Fruit fly (Drosophila melanogaster) whole organism, embryonic: ENCODE data around the gene CG14082.

ENCODE experiments used
- BEAF-32 ChIP-seq: fragments of 200-800 bp; sonication (Bioruptor generic); optimal IDR thresholded peaks from 3 replicates; lab custom pipeline; 2017; ENCODE audit warnings: missing biosample characterization, missing genetic modification characterization, mild to moderate bottlenecking, moderate library complexity, missing genetic modification reagents
- Bdp1 ChIP-seq: fragments of 200-800 bp; sonication (Bioruptor generic); optimal IDR thresholded peaks from 3 replicates; lab custom pipeline; 2016; ENCODE audit warnings: missing biosample characterization, missing genetic modification characterization
- Bteb2 ChIP-seq: fragments of 200-800 bp; sonication (Bioruptor generic); optimal IDR thresholded peaks from 2 replicates; lab custom pipeline; 2016; ENCODE audit warnings: missing biosample characterization, missing genetic modification characterization
- CG10979 ChIP-seq: fragments of 200-800 bp; sonication (Bioruptor generic); optimal IDR thresholded peaks from 2 replicates; lab custom pipeline; 2018; ENCODE audit warnings: missing biosample characterization, mild to moderate bottlenecking, missing genetic modification characterization, moderate library complexity
- CG11456 ChIP-seq: fragments of 200-800 bp; sonication (Bioruptor generic); IDR thresholded peaks from 3 replicates; pipeline ENCODE4 v1.3.6; 2022; ENCODE audit warnings: missing biosample characterization, missing genetic modification characterization
- CG11504 ChIP-seq: fragments of 200-800 bp; sonication (Bioruptor generic); optimal IDR thresholded peaks from 3 replicates; lab custom pipeline; 2019; ENCODE audit warnings: missing biosample characterization, mild to moderate bottlenecking, missing genetic modification characterization, moderate library complexity
- CG14710 ChIP-seq: fragments of 200-800 bp; sonication (Bioruptor generic); optimal IDR thresholded peaks from 3 replicates; lab custom pipeline; 2019; ENCODE audit warnings: missing biosample characterization, mild to moderate bottlenecking, missing genetic modification characterization, moderate library complexity
- CG15514 ChIP-seq: fragments of 200-800 bp; sonication (Bioruptor generic); optimal IDR thresholded peaks from 3 replicates; lab custom pipeline; 2017; ENCODE audit warnings: missing biosample characterization, missing genetic modification characterization, mild to moderate bottlenecking, moderate library complexity, missing genetic modification reagents
- CG17361 ChIP-seq: fragments of 200-800 bp; sonication (Bioruptor generic); IDR thresholded peaks from 3 replicates; pipeline ENCODE4 v1.3.6; 2022; ENCODE audit warnings: missing biosample characterization, missing genetic modification characterization
- CG2712 ChIP-seq: fragments of 200-800 bp; optimal IDR thresholded peaks from 3 replicates; lab custom pipeline; 2019; ENCODE audit warnings: missing biosample characterization, mild to moderate bottlenecking, missing genetic modification characterization, moderate library complexity
- CG33557 ChIP-seq: fragments of 200-800 bp; sonication (Bioruptor generic); optimal IDR thresholded peaks from 2 replicates; lab custom pipeline; 2019; ENCODE audit warnings: missing biosample characterization, mild to moderate bottlenecking, missing genetic modification characterization, moderate library complexity
- CG3995 ChIP-seq: fragments of 200-800 bp; sonication (Bioruptor generic); optimal IDR thresholded peaks from 3 replicates; lab custom pipeline; 2016; ENCODE audit warnings: missing biosample characterization, missing genetic modification characterization
- CG4404 ChIP-seq: fragments of 200-800 bp; sonication (Bioruptor generic); IDR thresholded peaks from 2 replicates; pipeline ENCODE4 v1.3.6; 2022; ENCODE audit warnings: missing biosample characterization, missing genetic modification characterization
- CG4707 ChIP-seq: fragments of 200-800 bp; sonication (Bioruptor generic); optimal IDR thresholded peaks from 2 replicates; lab custom pipeline; 2018; ENCODE audit warnings: missing biosample characterization, mild to moderate bottlenecking, missing genetic modification characterization, moderate library complexity
- CG5245 ChIP-seq: fragments of 200-800 bp; sonication (Bioruptor generic); optimal IDR thresholded peaks from 3 replicates; lab custom pipeline; 2016; ENCODE audit warnings: missing biosample characterization, missing genetic modification characterization
- CG6683 ChIP-seq: fragments of 200-800 bp; sonication (Bioruptor generic); optimal IDR thresholded peaks from 2 replicates; lab custom pipeline; 2017; ENCODE audit warnings: missing biosample characterization, mild to moderate bottlenecking, missing genetic modification characterization, missing genetic modification reagents
- CG7357 ChIP-seq: fragments of 200-800 bp; sonication (Bioruptor generic); IDR thresholded peaks from 3 replicates; pipeline ENCODE4 v1.3.6; 2022; ENCODE audit warnings: missing biosample characterization, missing genetic modification characterization
- CG7839 ChIP-seq: fragments of 200-800 bp; sonication (Bioruptor generic); optimal IDR thresholded peaks from 3 replicates; lab custom pipeline; 2018; ENCODE audit warnings: missing biosample characterization, mild to moderate bottlenecking, missing genetic modification characterization, moderate library complexity
- CG7928 ChIP-seq: fragments of 200-800 bp; sonication (Bioruptor generic); optimal IDR thresholded peaks from 2 replicates; lab custom pipeline; 2017; ENCODE audit warnings: missing biosample characterization, mild to moderate bottlenecking, missing genetic modification characterization
- CG9437 ChIP-seq: fragments of 200-800 bp; sonication (Bioruptor generic); optimal IDR thresholded peaks from 2 replicates; lab custom pipeline; 2018; ENCODE audit warnings: missing biosample characterization, mild to moderate bottlenecking, missing genetic modification characterization
- Elba2 ChIP-seq: fragments of 200-800 bp; sonication (Bioruptor generic); optimal IDR thresholded peaks from 3 replicates; lab custom pipeline; 2016; ENCODE audit warnings: missing biosample characterization, missing genetic modification characterization
- H2.0 ChIP-seq: fragments of 200-800 bp; sonication (Bioruptor generic); IDR thresholded peaks from 2 replicates; pipeline ENCODE4 v1.3.6; 2022; ENCODE audit warnings: missing biosample characterization, missing genetic modification characterization
- Med ChIP-seq: fragments of 200-800 bp; sonication (Bioruptor generic); peaks from one replicate; lab custom pipeline; 2016; ENCODE audit warnings: missing biosample characterization, missing genetic modification characterization, mild to moderate bottlenecking, inconsistent platforms, moderate library complexity
- NFAT ChIP-seq: fragments of 200-800 bp; sonication (Bioruptor generic); IDR thresholded peaks from 2 replicates; pipeline ENCODE4 v1.3.6; 2022; ENCODE audit warnings: missing biosample characterization, missing genetic modification characterization
- Oli ChIP-seq: fragments of 200-800 bp; sonication (Bioruptor generic); optimal IDR thresholded peaks from 2 replicates; lab custom pipeline; 2018; ENCODE audit warnings: missing biosample characterization, mild to moderate bottlenecking, missing genetic modification characterization, moderate library complexity
- Rx ChIP-seq: fragments of 200-800 bp; sonication (Bioruptor generic); IDR thresholded peaks from 2 replicates; pipeline ENCODE4 v1.3.6; 2022; ENCODE audit warnings: missing biosample characterization, missing genetic modification characterization
- Trl ChIP-seq, 3 experiments: fragments of >200 bp in 2 of 3; fragments of 200-800 bp in 1 of 3; sonication (Bioruptor generic) in 1 of 3; optimal IDR thresholded peaks; 2 replicates in 1 of 3; 3 replicates in 2 of 3; lab custom pipeline; 2016 to 2017; ENCODE audit warnings: missing biosample characterization in 1 of 3, missing genetic modification characterization in 1 of 3
- Xrp1 ChIP-seq: fragments of 200-800 bp; sonication (Bioruptor generic); IDR thresholded peaks from 2 replicates; pipeline ENCODE4 v1.3.6; 2022; ENCODE audit warnings: missing biosample characterization, missing genetic modification characterization
- bowl ChIP-seq: fragments of 200-800 bp; sonication (Bioruptor generic); IDR thresholded peaks from 2 replicates; pipeline ENCODE4 v1.3.6; 2022; ENCODE audit warnings: missing biosample characterization, missing genetic modification characterization
- cad ChIP-seq: fragments of >200 bp; optimal IDR thresholded peaks from 2 replicates; lab custom pipeline; 2017; ENCODE audit warnings: missing biosample characterization, missing genetic modification characterization
- chn ChIP-seq: fragments of 200-800 bp; sonication (Bioruptor generic); optimal IDR thresholded peaks from 2 replicates; lab custom pipeline; 2016; ENCODE audit warnings: missing biosample characterization, missing genetic modification characterization
- dmrt11E ChIP-seq: fragments of 200-800 bp; sonication (Bioruptor generic); optimal IDR thresholded peaks from 3 replicates; lab custom pipeline; 2018; ENCODE audit warnings: missing biosample characterization, mild to moderate bottlenecking, missing genetic modification characterization, moderate library complexity
- fd96Cb ChIP-seq: fragments of 200-800 bp; sonication (Bioruptor generic); optimal IDR thresholded peaks from 2 replicates; lab custom pipeline; 2018; ENCODE audit warnings: missing biosample characterization, mild to moderate bottlenecking, missing genetic modification characterization, moderate library complexity
- gcm2 ChIP-seq: fragments of 200-800 bp; sonication (Bioruptor generic); optimal IDR thresholded peaks from 2 replicates; lab custom pipeline; 2016; ENCODE audit warnings: missing biosample characterization, missing genetic modification characterization
- gsb-n ChIP-seq: fragments of 200-800 bp; sonication (Bioruptor generic); optimal IDR thresholded peaks from 3 replicates; lab custom pipeline; 2018; ENCODE audit warnings: missing biosample characterization, mild to moderate bottlenecking, missing genetic modification characterization
- jing ChIP-seq: fragments of 200-800 bp; sonication (Bioruptor generic); optimal IDR thresholded peaks from 2 replicates; lab custom pipeline; 2018; ENCODE audit warnings: missing biosample characterization, mild to moderate bottlenecking, missing genetic modification characterization
- jumu ChIP-seq: fragments of 200-800 bp; sonication (Bioruptor generic); optimal IDR thresholded peaks from 3 replicates; lab custom pipeline; 2016; ENCODE audit warnings: missing biosample characterization, missing genetic modification characterization
- kay ChIP-seq: fragments of 200-800 bp; sonication (Bioruptor generic); optimal IDR thresholded peaks from 2 replicates; lab custom pipeline; 2016; ENCODE audit warnings: missing biosample characterization, missing genetic modification characterization
- lbe ChIP-seq: fragments of 200-800 bp; sonication (Bioruptor generic); optimal IDR thresholded peaks from 2 replicates; lab custom pipeline; 2016; ENCODE audit warnings: missing biosample characterization, mild to moderate bottlenecking, missing genetic modification characterization
- nerfin-2 ChIP-seq: fragments of 200-800 bp; sonication (Bioruptor generic); IDR thresholded peaks from 2 replicates; pipeline ENCODE4 v1.3.6; 2022; ENCODE audit warnings: missing biosample characterization, missing genetic modification characterization; ENCODE audit not compliant: partially characterized antibody
- nmo ChIP-seq: fragments of 200-800 bp; sonication (Bioruptor generic); optimal IDR thresholded peaks from 2 replicates; lab custom pipeline; 2018; ENCODE audit warnings: missing biosample characterization, mild to moderate bottlenecking, missing genetic modification characterization, moderate library complexity
- oc ChIP-seq: fragments of 200-800 bp; sonication (Bioruptor generic); optimal IDR thresholded peaks from 2 replicates; lab custom pipeline; 2018; ENCODE audit warnings: missing biosample characterization, mild to moderate bottlenecking, missing genetic modification characterization, moderate library complexity
- pzg ChIP-seq: fragments of 200-800 bp; sonication (Bioruptor generic); optimal IDR thresholded peaks from 3 replicates; lab custom pipeline; 2018; ENCODE audit warnings: missing biosample characterization, mild to moderate bottlenecking, missing genetic modification characterization, moderate library complexity
- seq ChIP-seq: fragments of 200-800 bp; sonication (Bioruptor generic); IDR thresholded peaks from 2 replicates; pipeline ENCODE4 v1.3.6; 2022; ENCODE audit warnings: missing biosample characterization, missing genetic modification characterization
- shn ChIP-seq: fragments of 200-800 bp; sonication (Bioruptor generic); optimal IDR thresholded peaks from 3 replicates; lab custom pipeline; 2016; ENCODE audit warnings: missing biosample characterization, missing genetic modification characterization
- tio ChIP-seq: fragments of 200-800 bp; sonication (Bioruptor generic); optimal IDR thresholded peaks from 2 replicates; lab custom pipeline; 2017; ENCODE audit warnings: missing biosample characterization, missing genetic modification characterization, inconsistent platforms
- tll ChIP-seq, 2 experiments: fragments of 200-800 bp in 1 of 2; fragments of >200 bp in 1 of 2; sonication (Bioruptor generic) in 1 of 2; optimal IDR thresholded peaks; 2 replicates each; lab custom pipeline; 2017 to 2019; ENCODE audit warnings: missing biosample characterization in 2 of 2, missing genetic modification characterization in 2 of 2, mild to moderate bottlenecking in 1 of 2, moderate library complexity in 1 of 2
- trh ChIP-seq: fragments of 200-800 bp; sonication (Bioruptor generic); optimal IDR thresholded peaks from 2 replicates; lab custom pipeline; 2016; ENCODE audit warnings: missing biosample characterization, missing genetic modification characterization
- twi ChIP-seq: fragments of 200-800 bp; optimal IDR thresholded peaks from 2 replicates; lab custom pipeline; 2019; ENCODE audit warnings: missing biosample characterization, mild to moderate bottlenecking, missing genetic modification characterization, moderate library complexity
- zen ChIP-seq: fragments of 200-800 bp; sonication (Bioruptor generic); optimal IDR thresholded peaks from 3 replicates; lab custom pipeline; 2018; ENCODE audit warnings: missing biosample characterization, mild to moderate bottlenecking, missing genetic modification characterization, moderate library complexity

CG14082 gene

dm6 chr3L:19177929-19178328, 39.2 kb upstream of the CG14082 start (continued):
- TF ChIP-seq CG7357 (no peak), oc (tag; lab: Kevin White, UChicago) (no peak), CG6683 (GFP tag; lab: Kevin White, UChicago) (no peak), jing (GFP tag; lab: Kevin White, UChicago) (no peak), tio (peak; percentile 5), shn (GFP tag; lab: Kevin White, UChicago) (no peak), gsb-n (tag; lab: Kevin White, UChicago) (peak; percentile 6), pzg (GFP tag; lab: Kevin White, UChicago) (no peak), Bteb2 (no peak), lbe (no peak), CG5245 (peak; percentile 3), seq (GFP tag; lab: Robert Waterston, UW) (0 out of 2 replicates have a peak, but pooled peaks have one; percentile 30), Xrp1 (GFP tag; lab: Robert Waterston, UW) (no peak), nerfin-2 (GFP tag; lab: Robert Waterston, UW) (no peak), BEAF-32 (no peak), CG11504 (tag; lab: Kevin White, UChicago) (peak; percentile 21), Trl (optimal IDR thresholded peaks at IDR 0.05; lab: Kevin White, UChicago) (peak in 1 of 2 experiments; percentile 2), Trl (GFP tag; optimal IDR thresholded peaks at IDR 0.05; lab: Kevin White, UChicago) (no peak), CG9437 (peak; percentile 20), nmo (GFP tag; lab: Kevin White, UChicago) (peak; percentile 22), jumu (no peak), chn (GFP tag; lab: Kevin White, UChicago) (no peak), CG33557 (GFP tag; lab: Kevin White, UChicago) (peak; percentile 11)

dm6 chr3L:19176626-19177025, 37.9 kb upstream of the CG14082 start:
- TF ChIP-seq CG7928 (GFP tag; lab: Kevin White, UChicago), result no peak
- no peak for TF ChIP-seq NFAT (GFP tag; lab: Robert Waterston, UW)
- TF ChIP-seq Rx, result no peak
- no peak for TF ChIP-seq H2.0 (GFP tag; lab: Robert Waterston, UW)
- TF ChIP-seq Elba2, result peak; percentile 56
- peak; percentile 5 for TF ChIP-seq twi (tag; lab: Kevin White, UChicago)
- no peak for TF ChIP-seq CG3995
- TF ChIP-seq cad (GFP tag; lab: Kevin White, UChicago), result peak; percentile 63
- no peak for TF ChIP-seq chn (GFP tag; lab: Kevin White, UChicago)
- TF ChIP-seq tll (GFP tag; optimal IDR thresholded peaks at IDR 0.05; lab: Kevin White, UChicago), result peak in 1 of 2 experiments; percentile 58
- TF ChIP-seq CG11456, result no peak
- peak; percentile 45 for TF ChIP-seq zen (tag; lab: Kevin White, UChicago)

dm6 chr3L:19175368-19175767, 36.6 kb upstream of the CG14082 start:
- TF ChIP-seq bowl (GFP tag; lab: Robert Waterston, UW) (no peak), CG10979 (tag; lab: Kevin White, UChicago) (peak; percentile 33), CG14710 (tag; lab: Kevin White, UChicago) (peak; percentile 4), trh (no peak), Med (GFP tag; lab: Kevin White, UChicago) (peak; percentile 48), CG2712 (tag; lab: Kevin White, UChicago) (peak; percentile 2), Bdp1 (GFP tag; lab: Kevin White, UChicago) (no peak), dmrt11E (peak; percentile 20), Oli (tag; lab: Kevin White, UChicago) (peak; percentile 3), kay (GFP tag; lab: Kevin White, UChicago) (no peak), CG15514 (GFP tag; lab: Kevin White, UChicago) (no peak), CG7839 (peak; percentile 0), gcm2 (GFP tag; lab: Kevin White, UChicago) (no peak), fd96Cb (peak; percentile 17), CG11504 (tag; lab: Kevin White, UChicago) (peak; percentile 19), CG4404 (GFP tag; lab: Robert Waterston, UW) (no peak), CG4707 (GFP tag; lab: Kevin White, UChicago) (no peak), CG17361 (GFP tag; lab: Robert Waterston, UW) (0 out of 3 replicates have a peak, but pooled peaks have one; percentile 17)
